Fruit fly (Drosophila melanogaster) whole organism: Measurements from ENCODE around the gene CG43137.

Source experiments
- CG8478 ChIP-seq: fragments of >200 bp; optimal IDR thresholded peaks from 2 replicates; lab custom pipeline; 2018; ENCODE audit warnings: inconsistent platforms
- Dll ChIP-seq: fragments of >200 bp; optimal IDR thresholded peaks from 2 replicates; lab custom pipeline; 2017
- pan ChIP-seq: fragments of >200 bp; optimal IDR thresholded peaks from 2 replicates; lab custom pipeline; 2017
- psq ChIP-seq: fragments of >200 bp; optimal IDR thresholded peaks from 2 replicates; lab custom pipeline; 2017

DNA sequence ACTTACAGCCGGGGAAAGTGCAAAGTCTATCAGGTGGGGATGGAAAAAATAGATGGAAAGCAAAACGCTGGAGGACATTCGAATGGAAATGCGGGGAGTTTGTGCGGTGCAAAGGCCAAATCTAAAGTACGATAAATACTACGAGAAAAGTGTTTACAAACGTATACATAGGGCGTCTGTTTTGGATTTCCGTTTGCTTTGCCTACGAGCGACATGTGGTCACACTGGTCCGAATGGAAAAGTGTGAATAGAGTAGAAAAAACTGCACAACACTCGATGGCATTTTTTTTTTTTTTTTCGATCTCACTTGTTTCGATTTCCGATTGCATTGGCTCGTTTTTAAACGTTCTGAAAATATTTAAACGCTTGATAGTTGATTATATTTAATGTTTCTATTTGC, 25.2 kb downstream of the CG43137 start:
- TF ChIP-seq Dll: no peak
- TF ChIP-seq CG8478 (lab: Kevin White, UChicago): no peak
- no peak for TF ChIP-seq psq (lab: Kevin White, UChicago)
- TF ChIP-seq pan (lab: Kevin White, UChicago): no peak
